Worm (Caenorhabditis elegans): Measurements from ENCODE around the gene F38H4.4.

The F38H4.4 gene

DNA sequence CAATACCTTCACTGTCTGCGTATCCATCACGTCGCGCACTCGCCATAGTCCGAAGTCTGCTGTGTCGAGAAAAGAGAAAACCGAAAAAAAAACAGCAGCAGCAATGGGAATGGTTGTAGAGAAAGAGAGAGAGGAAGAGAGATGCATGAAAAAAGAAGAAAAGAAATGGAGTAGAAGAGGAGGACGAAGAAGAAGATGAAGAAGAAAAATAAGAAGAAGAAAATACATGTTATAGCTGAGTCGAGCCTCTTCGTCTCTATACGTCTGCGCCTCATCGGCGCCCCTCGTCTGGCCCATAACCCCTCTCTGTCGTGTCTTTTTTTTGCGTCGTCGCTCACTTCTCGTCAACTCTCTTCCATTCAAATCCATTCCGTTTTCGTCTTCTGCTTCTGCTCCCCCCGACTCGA is 38.4 kb upstream of the F38H4.4 start:
- TF ChIP-seq aha-1 (tag) (peak; percentile 99), zfp-3 (GFP tag; conservative IDR thresholded peaks at IDR 0.05) (no peak), F44E2.7 (GFP tag; IDR thresholded peaks at IDR 0.05) (no peak), nhr-48 (tag; optimal IDR thresholded peaks at IDR 0.05) (peak; percentile 51), F26F4.8 (GFP tag; conservative IDR thresholded peaks at IDR 0.05) (no peak), nhr-11 (tag; optimal IDR thresholded peaks at IDR 0.05) (peak; percentile 83), dpl-1 (GFP tag; optimal IDR thresholded peaks at IDR 0.05) (peak; percentile 60), D1046.2 (GFP tag; IDR thresholded peaks at IDR 0.05) (no peak), tra-1 (GFP tag; IDR thresholded peaks at IDR 0.05) (0 out of 2 replicates have a peak, but pooled peaks have one; percentile 4), nhr-10 (tag; optimal IDR thresholded peaks at IDR 0.05) (no peak), ztf-11 (tag; optimal IDR thresholded peaks at IDR 0.05) (no peak), nhr-42 (GFP tag; IDR thresholded peaks at IDR 0.05) (no peak), snpc-1.2 (GFP tag; IDR thresholded peaks at IDR 0.05) (no peak), fos-1 (tag; optimal IDR thresholded peaks at IDR 0.05) (no peak), daf-16 (GFP tag; optimal IDR thresholded peaks at IDR 0.05) (peak in 1 of 2 experiments; percentile 10), daf-16 (tag; optimal IDR thresholded peaks at IDR 0.05) (peak; percentile 35), T20F7.1 (GFP tag; optimal IDR thresholded peaks at IDR 0.05) (peak; percentile 21), zip-11 (GFP tag; IDR thresholded peaks at IDR 0.05) (no peak), mdt-29 (GFP tag; IDR thresholded peaks at IDR 0.05) (no peak), snpc-4 (tag; optimal IDR thresholded peaks at IDR 0.05) (no peak), skn-1 (tag; optimal IDR thresholded peaks at IDR 0.05) (no peak), nhr-25 (tag; optimal IDR thresholded peaks at IDR 0.05; ENCODE audit: borderline replicate concordance, insufficient read depth) (peak; percentile 2), ceh-32 (tag; optimal IDR thresholded peaks at IDR 0.05; ENCODE audit: poor library complexity) (no peak), daf-19 (GFP tag; conservative IDR thresholded peaks at IDR 0.05) (no peak), lin-29 (GFP tag; IDR thresholded peaks at IDR 0.05) (no peak), lin-38 (GFP tag; IDR thresholded peaks at IDR 0.05) (no peak), madf-9 (GFP tag; conservative IDR thresholded peaks at IDR 0.05) (no peak), ZK337.2 (GFP tag; IDR thresholded peaks at IDR 0.05) (no peak), spr-1 (tag; optimal IDR thresholded peaks at IDR 0.05) (no peak), ZK546.5 (tag; optimal IDR thresholded peaks at IDR 0.05) (no peak), mxl-2 (GFP tag; conservative IDR thresholded peaks at IDR 0.05) (no peak), ceh-62 (tag; optimal IDR thresholded peaks at IDR 0.05) (no peak), ceh-44 (GFP tag; IDR thresholded peaks at IDR 0.05) (no peak), nhr-111 (GFP tag; optimal IDR thresholded peaks at IDR 0.05) (no peak), nhr-41 (GFP tag; IDR thresholded peaks at IDR 0.05) (no peak), T26A8.4 (GFP tag; IDR thresholded peaks at IDR 0.05) (no peak), daf-8 (GFP tag; IDR thresholded peaks at IDR 0.05) (no peak), lin-1 (GFP tag; IDR thresholded peaks at IDR 0.05) (no peak), ama-1 (optimal IDR thresholded peaks at IDR 0.05) (no peak), dmd-6 (GFP tag; IDR thresholded peaks at IDR 0.05) (peak; percentile 68), ceh-20 (GFP tag; IDR thresholded peaks at IDR 0.05) (peak; percentile 73; the same call in 1 of the 2 replicates), daf-12 (tag; optimal IDR thresholded peaks at IDR 0.05) (no peak), ceh-28 (tag; optimal IDR thresholded peaks at IDR 0.05) (no peak), sdz-12 (GFP tag; optimal IDR thresholded peaks at IDR 0.05) (no peak), vab-7 (GFP tag; IDR thresholded peaks at IDR 0.05) (no peak), dve-1 (tag; optimal IDR thresholded peaks at IDR 0.05; ENCODE audit: insufficient read depth) (peak; percentile 89), nhr-102 (tag; optimal IDR thresholded peaks at IDR 0.05) (no peak), madf-5 (GFP tag; IDR thresholded peaks at IDR 0.05) (no peak), lim-7 (GFP tag; IDR thresholded peaks at IDR 0.05) (no peak), F10B5.3 (tag; optimal IDR thresholded peaks at IDR 0.05) (no peak), fkh-10 (GFP tag; optimal IDR thresholded peaks at IDR 0.05) (peak; percentile 90), pqm-1 (tag; optimal IDR thresholded peaks at IDR 0.05) (no peak), nhr-28 (tag; optimal IDR thresholded peaks at IDR 0.05) (peak; percentile 88)

Data from whole organism, L4 larva.